Fruit fly (Drosophila melanogaster): ENCODE data around the gene Imp.

Imp gene

dm6 chrX:10757616-10758078, 66.4 kb downstream of the Imp start, which contains the start of gene Rph (continued):
- TF ChIP-seq CG3838 (GFP tag; optimal IDR thresholded peaks at IDR 0.05) (no peak), ap (GFP tag; IDR thresholded peaks at IDR 0.05) (no peak), Atf6 (GFP tag; IDR thresholded peaks at IDR 0.05) (0 out of 2 replicates have a peak, but pooled peaks have one; percentile 42), dm (GFP tag; optimal IDR thresholded peaks at IDR 0.05) (no peak), CG6175 (GFP tag; IDR thresholded peaks at IDR 0.05) (no peak), CG11696 (GFP tag; IDR thresholded peaks at IDR 0.05) (no peak), org-1 (GFP tag; optimal IDR thresholded peaks at IDR 0.05) (no peak), CG4360 (GFP tag; IDR thresholded peaks at IDR 0.05) (no peak), CG11456 (GFP tag; IDR thresholded peaks at IDR 0.05) (no peak), sob (GFP tag; IDR thresholded peaks at IDR 0.05) (0 out of 2 replicates have a peak, but pooled peaks have one; percentile 26), so (GFP tag; IDR thresholded peaks at IDR 0.05) (no peak), CG2120 (GFP tag; optimal IDR thresholded peaks at IDR 0.05) (peak; percentile 66), C15 (GFP tag; IDR thresholded peaks at IDR 0.05) (no peak), run (tag; optimal IDR thresholded peaks at IDR 0.05) (no peak), CG3281 (GFP tag; optimal IDR thresholded peaks at IDR 0.05) (no peak), CG30431 (GFP tag; optimal IDR thresholded peaks at IDR 0.05) (no peak), CG6791 (GFP tag; IDR thresholded peaks at IDR 0.05; ENCODE audit: partially characterized antibody) (no peak), pnt (GFP tag; optimal IDR thresholded peaks at IDR 0.05) (no peak), CG2889 (GFP tag; IDR thresholded peaks at IDR 0.05) (no peak), CG14965 (GFP tag; optimal IDR thresholded peaks at IDR 0.05; ENCODE audit: borderline replicate concordance) (no peak), peb (GFP tag; IDR thresholded peaks at IDR 0.05) (no peak), chif (GFP tag; optimal IDR thresholded peaks at IDR 0.05) (no peak), D (optimal IDR thresholded peaks at IDR 0.05) (no peak), D (GFP tag; optimal IDR thresholded peaks at IDR 0.05) (no peak), Jarid2 (GFP tag; optimal IDR thresholded peaks at IDR 0.05) (no peak), Gug (GFP tag; IDR thresholded peaks at IDR 0.05) (0 out of 4 replicates have a peak, but pooled peaks have one; percentile 37), CG4854 (GFP tag; optimal IDR thresholded peaks at IDR 0.05) (no peak), cwo (GFP tag; optimal IDR thresholded peaks at IDR 0.05) (peak; percentile 27), dysf (GFP tag; IDR thresholded peaks at IDR 0.05) (peak; percentile 46; the same call in 1 of the 3 replicates), Lhr (GFP tag; optimal IDR thresholded peaks at IDR 0.05) (no peak), CG13624 (GFP tag; optimal IDR thresholded peaks at IDR 0.05) (peak; percentile 9), vvl (GFP tag; IDR thresholded peaks at IDR 0.05) (no peak), crol (GFP tag; IDR thresholded peaks at IDR 0.05) (peak; percentile 70), HLH54F (GFP tag; optimal IDR thresholded peaks at IDR 0.05) (peak; percentile 3), Ssrp (tag; optimal IDR thresholded peaks at IDR 0.05) (no peak), CG3726 (GFP tag; IDR thresholded peaks at IDR 0.05) (no peak), lmd (GFP tag; IDR thresholded peaks at IDR 0.05) (peak; percentile 12; the same call in 1 of the 2 replicates), ara (GFP tag; IDR thresholded peaks at IDR 0.05) (no peak), Fer3 (tag; optimal IDR thresholded peaks at IDR 0.05) (peak; percentile 11), CG10565 (GFP tag; optimal IDR thresholded peaks at IDR 0.05) (no peak), amos (GFP tag; IDR thresholded peaks at IDR 0.05; ENCODE audit: partially characterized antibody) (peak; percentile 36; the same call in 1 of the 2 replicates), CG17361 (GFP tag; IDR thresholded peaks at IDR 0.05) (no peak), her (GFP tag; optimal IDR thresholded peaks at IDR 0.05) (no peak), CG13775 (GFP tag; optimal IDR thresholded peaks at IDR 0.05) (no peak), sna (GFP tag; IDR thresholded peaks at IDR 0.05; ENCODE audit: partially characterized antibody) (no peak), ssp (GFP tag; IDR thresholded peaks at IDR 0.05) (peak; percentile 11; the same call in 1 of the 2 replicates), slou (GFP tag; optimal IDR thresholded peaks at IDR 0.05) (no peak), grn (GFP tag; optimal IDR thresholded peaks at IDR 0.05) (no peak), Dip3 (GFP tag; optimal IDR thresholded peaks at IDR 0.05) (no peak), Xrp1 (GFP tag; IDR thresholded peaks at IDR 0.05) (0 out of 2 replicates have a peak, but pooled peaks have one; percentile 12), H15 (GFP tag; IDR thresholded peaks at IDR 0.05) (no peak), Hey (tag; optimal IDR thresholded peaks at IDR 0.05) (no peak)
